Fruit fly (Drosophila melanogaster) whole organism, embryonic: ENCODE measurements around the gene RpS8.

ENCODE experiments used
- Abd-B ChIP-seq: fragments of 200-800 bp; sonication (Bioruptor generic); optimal IDR thresholded peaks from 2 replicates; lab custom pipeline; 2018; ENCODE audit warnings: missing biosample characterization, mild to moderate bottlenecking, missing genetic modification characterization, moderate library complexity
- Adf1 ChIP-seq: fragments of 200-800 bp; sonication (Bioruptor generic); IDR thresholded peaks from 2 replicates; pipeline ENCODE4 v1.3.6; 2022; ENCODE audit warnings: missing biosample characterization, missing genetic modification characterization
- Antp ChIP-seq: fragments of 200-800 bp; sonication (Bioruptor generic); optimal IDR thresholded peaks from 3 replicates; lab custom pipeline; 2016; ENCODE audit warnings: missing biosample characterization, missing genetic modification characterization
- Awh ChIP-seq: fragments of 200-800 bp; sonication (Bioruptor generic); IDR thresholded peaks from 2 replicates; pipeline ENCODE4, ENCODE4 v1.3.6; 2022; ENCODE audit warnings: missing biosample characterization, missing genetic modification characterization
- CG10147 ChIP-seq: fragments of 200-800 bp; sonication (Bioruptor generic); optimal IDR thresholded peaks from 2 replicates; lab custom pipeline; 2019; ENCODE audit warnings: missing biosample characterization, mild to moderate bottlenecking, missing genetic modification characterization, moderate library complexity
- CG10565 ChIP-seq: fragments of 200-800 bp; sonication (Bioruptor generic); optimal IDR thresholded peaks from 3 replicates; lab custom pipeline; 2016; ENCODE audit warnings: missing biosample characterization, mild to moderate bottlenecking, missing genetic modification characterization
- CG10979 ChIP-seq: fragments of 200-800 bp; sonication (Bioruptor generic); optimal IDR thresholded peaks from 2 replicates; lab custom pipeline; 2018; ENCODE audit warnings: missing biosample characterization, mild to moderate bottlenecking, missing genetic modification characterization, moderate library complexity
- CG12155 ChIP-seq: fragments of 200-800 bp; sonication (Bioruptor generic); optimal IDR thresholded peaks from 3 replicates; lab custom pipeline; 2016; ENCODE audit warnings: missing biosample characterization, missing genetic modification characterization
- CG1233 ChIP-seq: fragments of 200-800 bp; sonication (Bioruptor generic); optimal IDR thresholded peaks from 4 replicates; lab custom pipeline; 2018; ENCODE audit warnings: missing biosample characterization, mild to moderate bottlenecking, missing genetic modification characterization
- CG13775 ChIP-seq: fragments of 200-800 bp; sonication (Bioruptor generic); optimal IDR thresholded peaks from 3 replicates; lab custom pipeline; 2017; ENCODE audit warnings: missing biosample characterization, mild to moderate bottlenecking, missing genetic modification characterization
- CG14050 ChIP-seq: fragments of 200-800 bp; sonication (Bioruptor generic); IDR thresholded peaks from 3 replicates; pipeline ENCODE4 v1.3.6; 2022; ENCODE audit warnings: missing biosample characterization, missing genetic modification characterization
- CG14667 ChIP-seq: fragments of 200-800 bp; sonication (Bioruptor generic); IDR thresholded peaks from 2 replicates; pipeline ENCODE4 v1.3.6; 2022; ENCODE audit warnings: missing biosample characterization, missing genetic modification characterization
- CG1647 ChIP-seq: fragments of 200-800 bp; sonication (Bioruptor generic); optimal IDR thresholded peaks from 3 replicates; lab custom pipeline; 2016; ENCODE audit warnings: missing biosample characterization, missing genetic modification characterization
- CG17568 ChIP-seq: fragments of 200-800 bp; sonication (Bioruptor generic); optimal IDR thresholded peaks from 2 replicates; lab custom pipeline; 2018; ENCODE audit warnings: missing biosample characterization, mild to moderate bottlenecking, missing genetic modification characterization, moderate library complexity
- CG18011 ChIP-seq: fragments of 200-800 bp; sonication (Bioruptor generic); optimal IDR thresholded peaks from 2 replicates; lab custom pipeline; 2017; ENCODE audit warnings: missing biosample characterization, missing genetic modification characterization, mild to moderate bottlenecking, moderate library complexity, missing genotype
- CG18764 ChIP-seq: fragments of 200-800 bp; sonication (Bioruptor generic); optimal IDR thresholded peaks from 3 replicates; lab custom pipeline; 2016; ENCODE audit warnings: missing biosample characterization, missing genetic modification characterization
- CG2120 ChIP-seq: fragments of 200-800 bp; sonication (Bioruptor generic); optimal IDR thresholded peaks from 3 replicates; lab custom pipeline; 2016; ENCODE audit warnings: missing biosample characterization, missing genetic modification characterization
- CG2129 ChIP-seq: fragments of 200-800 bp; sonication (Bioruptor generic); IDR thresholded peaks from 2 replicates; pipeline ENCODE4 v1.3.6; 2022; ENCODE audit warnings: missing biosample characterization, missing genetic modification characterization; ENCODE audit not compliant: partially characterized antibody
- CG2202 ChIP-seq: fragments of 200-800 bp; sonication (Bioruptor generic); optimal IDR thresholded peaks from 2 replicates; lab custom pipeline; 2018; ENCODE audit warnings: missing biosample characterization, mild to moderate bottlenecking, missing genetic modification characterization
- CG32532 ChIP-seq: fragments of 200-800 bp; sonication (Bioruptor generic); IDR thresholded peaks from 2 replicates; pipeline ENCODE4 v1.3.6; 2022; ENCODE audit warnings: missing biosample characterization, missing genetic modification characterization
- CG4730 ChIP-seq: fragments of 200-800 bp; sonication (Bioruptor generic); IDR thresholded peaks from 2 replicates; pipeline ENCODE4 v1.3.6; 2022; ENCODE audit warnings: missing biosample characterization, missing genetic modification characterization
- CG4854 ChIP-seq: fragments of 200-800 bp; sonication (Bioruptor generic); optimal IDR thresholded peaks from 2 replicates; lab custom pipeline; 2016; ENCODE audit warnings: missing biosample characterization, missing genetic modification characterization, inconsistent platforms
- CG6683 ChIP-seq: fragments of 200-800 bp; sonication (Bioruptor generic); optimal IDR thresholded peaks from 2 replicates; lab custom pipeline; 2017; ENCODE audit warnings: missing biosample characterization, mild to moderate bottlenecking, missing genetic modification characterization, missing genetic modification reagents
- CG9215 ChIP-seq: fragments of 200-800 bp; sonication (Bioruptor generic); IDR thresholded peaks from 2 replicates; pipeline ENCODE4 v1.3.6; 2022; ENCODE audit warnings: missing biosample characterization, missing genetic modification characterization
- CG9437 ChIP-seq: fragments of 200-800 bp; sonication (Bioruptor generic); optimal IDR thresholded peaks from 2 replicates; lab custom pipeline; 2018; ENCODE audit warnings: missing biosample characterization, mild to moderate bottlenecking, missing genetic modification characterization
- CG9876 ChIP-seq: fragments of 200-800 bp; sonication (Bioruptor generic); optimal IDR thresholded peaks from 2 replicates; lab custom pipeline; 2016; ENCODE audit warnings: missing biosample characterization, missing genetic modification characterization
- CTCF ChIP-seq: fragments of 200-800 bp; sonication (Bioruptor generic); optimal IDR thresholded peaks from 2 replicates; lab custom pipeline; 2017; ENCODE audit warnings: missing biosample characterization, mild to moderate bottlenecking, missing genetic modification characterization, moderate library complexity
- Dbx ChIP-seq: fragments of 200-800 bp; sonication (Bioruptor generic); IDR thresholded peaks from 3 replicates; pipeline ENCODE4 v1.3.6; 2022; ENCODE audit warnings: missing biosample characterization, missing genetic modification characterization
- Dip3 ChIP-seq: fragments of 200-800 bp; sonication (Bioruptor generic); optimal IDR thresholded peaks from 3 replicates; lab custom pipeline; 2016; ENCODE audit warnings: missing biosample characterization, missing genetic modification characterization
- ERR ChIP-seq: fragments of 200-800 bp; sonication (Bioruptor generic); optimal IDR thresholded peaks from 2 replicates; lab custom pipeline; 2016; ENCODE audit warnings: missing biosample characterization, missing genetic modification characterization
- MESR4 ChIP-seq: fragments of 200-800 bp; sonication (Bioruptor generic); optimal IDR thresholded peaks from 2 replicates; lab custom pipeline; 2018; ENCODE audit warnings: missing biosample characterization, mild to moderate bottlenecking, missing genetic modification characterization, moderate library complexity
- NC2α ChIP-seq: fragments of 200-800 bp; sonication (Bioruptor generic); optimal IDR thresholded peaks from 2 replicates; lab custom pipeline; 2016; ENCODE audit warnings: missing biosample characterization, missing genetic modification characterization
- NfI ChIP-seq: fragments of 200-800 bp; sonication (Bioruptor generic); optimal IDR thresholded peaks from 3 replicates; lab custom pipeline; 2018; ENCODE audit warnings: missing biosample characterization, mild to moderate bottlenecking, missing genetic modification characterization, moderate library complexity
- Opbp ChIP-seq: fragments of 200-800 bp; sonication (Bioruptor generic); IDR thresholded peaks from 3 replicates; pipeline ENCODE4 v1.3.6; 2022; ENCODE audit warnings: missing biosample characterization, missing genetic modification characterization; ENCODE audit not compliant: partially characterized antibody
- PHDP ChIP-seq: fragments of 200-800 bp; sonication (Bioruptor generic); optimal IDR thresholded peaks from 3 replicates; lab custom pipeline; 2018; ENCODE audit warnings: missing biosample characterization, mild to moderate bottlenecking, missing genetic modification characterization, moderate library complexity
- cato ChIP-seq: fragments of 200-800 bp; sonication (Bioruptor generic); optimal IDR thresholded peaks from 2 replicates; lab custom pipeline; 2016; ENCODE audit warnings: missing biosample characterization, missing genetic modification characterization, borderline replicate concordance
- chinmo ChIP-seq: fragments of 200-800 bp; sonication (Bioruptor generic); IDR thresholded peaks from 4 replicates; pipeline ENCODE4 v1.3.6; 2022; ENCODE audit warnings: missing biosample characterization, missing genetic modification characterization; ENCODE audit not compliant: partially characterized antibody
- crol ChIP-seq: fragments of 200-800 bp; sonication (Bioruptor generic); IDR thresholded peaks from 2 replicates; pipeline ENCODE4 v1.3.6; 2022; ENCODE audit warnings: missing biosample characterization, missing genetic modification characterization
- danr ChIP-seq: fragments of 200-800 bp; sonication (Bioruptor generic); IDR thresholded peaks from 2 replicates; pipeline ENCODE4 v1.3.6; 2022; ENCODE audit warnings: missing biosample characterization, missing genetic modification characterization
- disco-r ChIP-seq: fragments of 200-800 bp; sonication (Bioruptor generic); optimal IDR thresholded peaks from 2 replicates; lab custom pipeline; 2016; ENCODE audit warnings: missing biosample characterization, missing genetic modification characterization
- eyg ChIP-seq: fragments of 200-800 bp; sonication (Bioruptor generic); optimal IDR thresholded peaks from 3 replicates; lab custom pipeline; 2016; ENCODE audit warnings: missing biosample characterization, missing genetic modification characterization
- fd96Cb ChIP-seq: fragments of 200-800 bp; sonication (Bioruptor generic); optimal IDR thresholded peaks from 2 replicates; lab custom pipeline; 2018; ENCODE audit warnings: missing biosample characterization, mild to moderate bottlenecking, missing genetic modification characterization, moderate library complexity
- her ChIP-seq: fragments of 200-800 bp; sonication (Bioruptor generic); optimal IDR thresholded peaks from 2 replicates; lab custom pipeline; 2016; ENCODE audit warnings: missing biosample characterization, missing genetic modification characterization
- nau ChIP-seq: fragments of 200-800 bp; sonication (Bioruptor generic); optimal IDR thresholded peaks from 3 replicates; lab custom pipeline; 2017; ENCODE audit warnings: missing biosample characterization, mild to moderate bottlenecking, missing genetic modification characterization, missing genetic modification reagents
- pum ChIP-seq: fragments of 200-800 bp; sonication (Bioruptor generic); optimal IDR thresholded peaks from 2 replicates; lab custom pipeline; 2016; ENCODE audit warnings: missing biosample characterization, missing genetic modification characterization
- ranshi ChIP-seq: fragments of 200-800 bp; sonication (Bioruptor generic); IDR thresholded peaks from 2 replicates; pipeline ENCODE4 v1.3.6; 2022; ENCODE audit warnings: missing biosample characterization, missing genetic modification characterization
- so ChIP-seq: fragments of 200-800 bp; sonication (Bioruptor generic); IDR thresholded peaks from 3 replicates; pipeline ENCODE4 v1.3.6; 2022; ENCODE audit warnings: missing biosample characterization, missing genetic modification characterization
- sqz ChIP-seq: fragments of 200-800 bp; sonication (Bioruptor generic); optimal IDR thresholded peaks from 3 replicates; lab custom pipeline; 2018; ENCODE audit warnings: missing biosample characterization, mild to moderate bottlenecking, missing genetic modification characterization
- trem ChIP-seq: fragments of 200-800 bp; optimal IDR thresholded peaks from 3 replicates; lab custom pipeline; 2019; ENCODE audit warnings: missing biosample characterization, mild to moderate bottlenecking, missing genetic modification characterization, moderate library complexity
- tx ChIP-seq: fragments of 200-800 bp; sonication (Bioruptor generic); optimal IDR thresholded peaks from 2 replicates; lab custom pipeline; 2016; ENCODE audit warnings: missing biosample characterization, missing genetic modification characterization
- vfl ChIP-seq: fragments of 200-800 bp; sonication (Bioruptor generic); optimal IDR thresholded peaks from 2 replicates; lab custom pipeline; 2016; ENCODE audit warnings: missing biosample characterization, missing genetic modification characterization
- zf30C ChIP-seq: fragments of 200-800 bp; sonication (Bioruptor generic); optimal IDR thresholded peaks from 3 replicates; lab custom pipeline; 2018; ENCODE audit warnings: missing biosample characterization, mild to moderate bottlenecking, missing genetic modification characterization

RpS8 gene

DNA sequence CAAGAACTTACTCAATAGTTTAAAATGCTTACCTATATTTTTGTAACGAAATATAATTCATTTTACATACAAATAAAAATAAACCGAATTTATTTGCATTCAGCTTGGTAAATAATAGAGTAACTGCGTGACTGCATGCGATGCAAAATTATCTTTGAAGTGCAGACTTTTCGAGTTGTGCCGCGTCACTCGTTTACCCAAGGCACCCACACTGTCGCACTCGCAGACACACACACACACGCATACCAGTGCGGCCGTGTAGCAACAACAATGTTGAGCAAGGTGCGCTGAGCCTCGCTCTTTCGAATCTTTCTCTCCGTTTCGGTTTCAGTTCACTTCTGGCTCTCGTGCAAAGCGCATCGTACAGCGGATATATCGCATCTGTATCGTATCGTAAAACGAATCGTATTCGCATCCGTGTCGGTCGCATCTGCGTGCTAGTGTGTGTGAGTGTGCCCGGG is 15.4 kb downstream of the RpS8 start, which contains the start of gene CG31038 (continued):
- TF ChIP-seq CG9876 (GFP tag; lab: Kevin White, UChicago), result no peak
- TF ChIP-seq CG32532, result 0 out of 2 replicates have a peak, but pooled peaks have one; percentile 15
- no peak for TF ChIP-seq CG12155
- TF ChIP-seq Abd-B (GFP tag; lab: Kevin White, UChicago), result no peak
- no peak for TF ChIP-seq CG6683 (GFP tag; lab: Kevin White, UChicago)
- no peak; the same call in 1 of the 2 replicates for TF ChIP-seq Awh (GFP tag; lab: Robert Waterston, UW)
- no peak for TF ChIP-seq CG14050 (GFP tag; lab: Robert Waterston, UW)
- no peak for TF ChIP-seq CG4730 (GFP tag; lab: Robert Waterston, UW)
- TF ChIP-seq vfl (GFP tag; lab: Kevin White, UChicago), result no peak
- TF ChIP-seq Antp, result no peak
- TF ChIP-seq NC2α (GFP tag; lab: Kevin White, UChicago), result no peak
- TF ChIP-seq CG10979 (tag; lab: Kevin White, UChicago), result no peak
- TF ChIP-seq NfI (GFP tag; lab: Kevin White, UChicago), result no peak
- TF ChIP-seq CG2129, result no peak
- no peak for TF ChIP-seq CTCF (GFP tag; lab: Kevin White, UChicago)
- no peak for TF ChIP-seq tx (GFP tag; lab: Kevin White, UChicago)
- no peak for TF ChIP-seq CG13775
- TF ChIP-seq sqz (GFP tag; lab: Kevin White, UChicago), result no peak
- no peak for TF ChIP-seq CG9437 (GFP tag; lab: Kevin White, UChicago)
- peak; percentile 62; the same call in 2 of the 3 replicates for TF ChIP-seq Opbp (GFP tag; lab: Robert Waterston, UW)
- no peak for TF ChIP-seq disco-r (GFP tag; lab: Kevin White, UChicago)
- TF ChIP-seq pum, result no peak
- no peak for TF ChIP-seq cato (GFP tag; lab: Kevin White, UChicago)
- peak; percentile 93; the same call in 3 of the 4 replicates for TF ChIP-seq chinmo (GFP tag; lab: Robert Waterston, UW)
- TF ChIP-seq nau (GFP tag; lab: Kevin White, UChicago), result no peak
- TF ChIP-seq Dip3, result no peak
- TF ChIP-seq danr (GFP tag; lab: Robert Waterston, UW), result no peak
- TF ChIP-seq CG1647, result no peak
- peak; percentile 54 for TF ChIP-seq her (GFP tag; lab: Kevin White, UChicago)
- no peak for TF ChIP-seq CG9215
- no peak for TF ChIP-seq CG10565 (GFP tag; lab: Kevin White, UChicago)
- TF ChIP-seq PHDP (tag; lab: Kevin White, UChicago), result no peak
- no peak for TF ChIP-seq CG4854 (GFP tag; lab: Kevin White, UChicago)
- TF ChIP-seq CG14667 (GFP tag; lab: Robert Waterston, UW), result no peak
- TF ChIP-seq fd96Cb (tag; lab: Kevin White, UChicago), result no peak
- TF ChIP-seq CG18011, result no peak
- TF ChIP-seq CG2202 (tag; lab: Kevin White, UChicago), result no peak
- TF ChIP-seq CG18764 (GFP tag; lab: Kevin White, UChicago), result no peak
- no peak for TF ChIP-seq zf30C (GFP tag; lab: Kevin White, UChicago)
- TF ChIP-seq CG17568, result no peak
- TF ChIP-seq ERR (GFP tag; lab: Kevin White, UChicago), result no peak
- TF ChIP-seq CG10147 (GFP tag; lab: Kevin White, UChicago), result no peak
- 0 out of 2 replicates have a peak, but pooled peaks have one; percentile 7 for TF ChIP-seq Adf1
- no peak for TF ChIP-seq CG2120
- TF ChIP-seq Dbx (GFP tag; lab: Robert Waterston, UW), result peak; percentile 47; the same call in 1 of the 3 replicates
- TF ChIP-seq crol, result no peak
- TF ChIP-seq MESR4 (GFP tag; lab: Kevin White, UChicago), result peak; percentile 15
- TF ChIP-seq CG1233 (GFP tag; lab: Kevin White, UChicago), result no peak
- peak; percentile 25; the same call in 1 of the 2 replicates for TF ChIP-seq ranshi
- TF ChIP-seq eyg, result no peak
- TF ChIP-seq trem, result no peak
- peak; percentile 75; the same call in 2 of the 3 replicates for TF ChIP-seq so (GFP tag; lab: Robert Waterston, UW)
